Worm (Caenorhabditis elegans) whole organism, L2 larva: ENCODE measurements around the gene H03G16.6.

Experiments
- alr-1 ChIP-seq: fragments of 150-350 bp; optimal IDR thresholded peaks from 2 replicates; lab custom pipeline; 2014; ENCODE audit warnings: missing biosample characterization, missing genetic modification characterization
- ama-1 ChIP-seq: fragments of 150-350 bp; optimal IDR thresholded peaks from 2 replicates; lab custom pipeline; 2018; ENCODE audit warnings: inconsistent platforms
- crh-2 ChIP-seq: sonication (generic microtip); optimal IDR thresholded peaks from 2 replicates; lab custom pipeline; 2017; ENCODE audit warnings: missing biosample characterization, missing genetic modification characterization
- dmd-4 ChIP-seq: sonication (generic microtip); optimal IDR thresholded peaks from 2 replicates; lab custom pipeline; 2017; ENCODE audit warnings: missing biosample characterization, missing genetic modification characterization
- egl-27 ChIP-seq: sonication (generic microtip); optimal IDR thresholded peaks from 3 replicates; lab custom pipeline; 2017; ENCODE audit warnings: missing biosample characterization, missing genetic modification reagents, missing genetic modification characterization
- lin-39 ChIP-seq: fragments of 150-350 bp; optimal IDR thresholded peaks from 2 replicates; lab custom pipeline; 2014; ENCODE audit warnings: missing biosample characterization, missing genetic modification reagents, missing genetic modification characterization
- mdl-1 ChIP-seq, 2 experiments: fragments of 150-350 bp in 1 of 2; sonication (generic microtip) in 1 of 2; optimal IDR thresholded peaks; 2 replicates each; lab custom pipeline; 2017; ENCODE audit warnings: missing biosample characterization in 2 of 2, missing genetic modification characterization in 2 of 2
- nhr-11 ChIP-seq: fragments of 150-350 bp; optimal IDR thresholded peaks from 2 replicates; lab custom pipeline; 2014; ENCODE audit warnings: missing biosample characterization, missing genetic modification characterization
- nhr-129 ChIP-seq: fragments of 150-350 bp; optimal IDR thresholded peaks from 2 replicates; lab custom pipeline; 2014; ENCODE audit warnings: missing biosample characterization, missing genetic modification characterization
- nhr-237 ChIP-seq: fragments of 150-350 bp; optimal IDR thresholded peaks from 2 replicates; lab custom pipeline; 2014; ENCODE audit warnings: missing biosample characterization, missing genetic modification characterization
- nhr-77 ChIP-seq: fragments of 150-350 bp; optimal IDR thresholded peaks from 2 replicates; lab custom pipeline; 2014; ENCODE audit warnings: missing biosample characterization, missing genetic modification characterization
- skn-1 ChIP-seq: sonication (generic microtip); optimal IDR thresholded peaks from 2 replicates; lab custom pipeline; 2017; ENCODE audit warnings: missing biosample characterization, missing genetic modification characterization
- unc-39 ChIP-seq: fragments of 150-350 bp; optimal IDR thresholded peaks from 2 replicates; lab custom pipeline; 2014; ENCODE audit warnings: missing biosample characterization, missing genetic modification characterization

ce11 chrX:15039696-15040212 lies 12.7 kb upstream of the H03G16.6 start:
- no peak for TF ChIP-seq skn-1 (tag; lab: Kevin White, UChicago)
- TF ChIP-seq crh-2 (tag; lab: Kevin White, UChicago): no peak
- TF ChIP-seq nhr-237 (tag; lab: Kevin White, UChicago): no peak
- no peak for TF ChIP-seq mdl-1 (tag; optimal IDR thresholded peaks at IDR 0.05; lab: Kevin White, UChicago)
- TF ChIP-seq nhr-77 (tag; lab: Kevin White, UChicago): no peak
- no peak for TF ChIP-seq lin-39 (tag; lab: Kevin White, UChicago)
- no peak for TF ChIP-seq nhr-11
- no peak for TF ChIP-seq alr-1 (tag; lab: Kevin White, UChicago)
- no peak for TF ChIP-seq egl-27
- TF ChIP-seq ama-1 (lab: Kevin White, UChicago): no peak
- no peak for TF ChIP-seq unc-39
- no peak for TF ChIP-seq dmd-4
- TF ChIP-seq nhr-129 (tag; lab: Kevin White, UChicago): no peak
